Worm (Caenorhabditis elegans) whole organism, young adult: Measurements from ENCODE around the gene F38E1.10.

Experiments
- F52B5.7 ChIP-seq: sonication (generic microtip); optimal IDR thresholded peaks from 2 replicates; lab custom pipeline; 2016; ENCODE audit warnings: mild to moderate bottlenecking, missing genetic modification characterization, missing compliant biosample characterization
- K11D2.4 ChIP-seq: fragments of 200-800 bp; sonication (Bioruptor generic); IDR thresholded peaks from 2 replicates; pipeline ENCODE4 v1.3.6; 2022; ENCODE audit warnings: missing genetic modification reagents, missing genetic modification characterization, missing compliant biosample characterization
- let-526 ChIP-seq: fragments of 200-800 bp; sonication (Bioruptor generic); IDR thresholded peaks from 2 replicates; pipeline ENCODE4 v1.3.6; 2022; ENCODE audit warnings: missing genetic modification reagents, missing genetic modification characterization, missing compliant biosample characterization
- lsl-1 ChIP-seq: fragments of 200-800 bp; sonication (Bioruptor generic); optimal IDR thresholded peaks from 2 replicates; lab custom pipeline; 2018; ENCODE audit warnings: mild to moderate bottlenecking, missing genetic modification characterization, moderate library complexity, missing compliant biosample characterization
- nfya-1 ChIP-seq: sonication (generic microtip); optimal IDR thresholded peaks from 2 replicates; lab custom pipeline; 2017; ENCODE audit warnings: antibody characterized with exemption, missing compliant biosample characterization, missing genetic modification characterization, borderline replicate concordance; ENCODE audit not compliant: insufficient read depth
- unc-62 ChIP-seq: fragments of 150-350 bp; optimal IDR thresholded peaks from 2 replicates; lab custom pipeline; 2014; ENCODE audit warnings: missing biosample characterization, missing genetic modification reagents, missing genetic modification characterization

- TF ChIP-seq K11D2.4 (GFP tag; lab: Robert Waterston, UW) (no peak), nfya-1 (tag; lab: Kevin White, UChicago) (no peak), let-526 (GFP tag; lab: Robert Waterston, UW) (no peak), lsl-1 (peak; percentile 71), unc-62 (GFP tag; lab: Kevin White, UChicago) (no peak), F52B5.7 (peak; percentile 80)
Measured at ce11 chrV:8415113-8415530, 39.8 kb upstream of the F38E1.10 start.
